Worm (Caenorhabditis elegans) whole organism, L4 larva: Measurements from ENCODE around the gene T01G6.10.

Experiments used
- F26F4.8 ChIP-seq: fragments of 200-800 bp; sonication (Bioruptor generic); conservative IDR thresholded peaks from 2 replicates; pipeline ENCODE4 v1.3.6; 2022; ENCODE audit warnings: missing genetic modification characterization, missing compliant biosample characterization
- F37D6.2 ChIP-seq: sonication (generic microtip); optimal IDR thresholded peaks from 2 replicates; lab custom pipeline; 2016; ENCODE audit warnings: mild to moderate bottlenecking, missing genetic modification characterization, missing compliant biosample characterization
- F49E8.2 ChIP-seq: sonication (generic microtip); optimal IDR thresholded peaks from 2 replicates; lab custom pipeline; 2016; ENCODE audit warnings: missing compliant biosample characterization, mild to moderate bottlenecking, missing genetic modification characterization, borderline replicate concordance
- T20F7.1 ChIP-seq: fragments of 200-800 bp; sonication (Bioruptor generic); optimal IDR thresholded peaks from 2 replicates; lab custom pipeline; 2018; ENCODE audit warnings: mild to moderate bottlenecking, missing genetic modification characterization, missing compliant biosample characterization
- T26A8.4 ChIP-seq: fragments of 200-800 bp; sonication (Bioruptor generic); IDR thresholded peaks from 2 replicates; pipeline ENCODE4 v1.3.6; 2022; ENCODE audit warnings: missing genetic modification characterization, missing compliant biosample characterization
- Y105C5A.15 ChIP-seq: fragments of 200-800 bp; sonication (Bioruptor generic); IDR thresholded peaks from 2 replicates; pipeline ENCODE4 v1.3.6; 2022; ENCODE audit warnings: missing genetic modification characterization, missing compliant biosample characterization
- ZK337.2 ChIP-seq: fragments of 200-800 bp; sonication (Bioruptor generic); IDR thresholded peaks from 2 replicates; pipeline ENCODE4 v1.3.6; 2022; ENCODE audit warnings: missing genetic modification reagents, missing genetic modification characterization, missing compliant biosample characterization
- aha-1 ChIP-seq: fragments of 150-350 bp; peaks from one replicate; lab custom pipeline; 2014; ENCODE audit warnings: missing biosample characterization, missing genetic modification characterization
- aly-2 ChIP-seq: sonication (generic microtip); optimal IDR thresholded peaks from 2 replicates; lab custom pipeline; 2018; ENCODE audit warnings: missing biosample characterization, missing genetic modification characterization
- ceh-32 ChIP-seq: sonication (generic microtip); optimal IDR thresholded peaks from 2 replicates; lab custom pipeline; 2016; ENCODE audit warnings: mild to moderate bottlenecking, missing genetic modification characterization, missing compliant biosample characterization; ENCODE audit not compliant: poor library complexity
- ceh-44 ChIP-seq: fragments of 200-800 bp; sonication (Bioruptor generic); IDR thresholded peaks from 2 replicates; pipeline ENCODE4 v1.3.6; 2022; ENCODE audit warnings: missing genetic modification reagents, missing genetic modification characterization, missing compliant biosample characterization
- ces-1 ChIP-seq: fragments of 150-350 bp; sonication (generic microtip); optimal IDR thresholded peaks from 4 replicates; lab custom pipeline; 2014; ENCODE audit warnings: missing biosample characterization, missing genetic modification reagents, missing genetic modification characterization
- daf-12 ChIP-seq: fragments of 150-350 bp; optimal IDR thresholded peaks from 2 replicates; lab custom pipeline; 2014; ENCODE audit warnings: missing biosample characterization, missing genetic modification reagents, missing genetic modification characterization
- daf-8 ChIP-seq: fragments of 200-800 bp; sonication (Bioruptor generic); IDR thresholded peaks from 2 replicates; pipeline ENCODE4 v1.3.6; 2022; ENCODE audit warnings: missing genetic modification characterization, missing compliant biosample characterization
- dmd-8 ChIP-seq: fragments of 200-800 bp; sonication (Bioruptor generic); IDR thresholded peaks from 2 replicates; pipeline ENCODE4 v1.3.6; 2022; ENCODE audit warnings: missing genetic modification characterization, missing compliant biosample characterization
- dmd-9 ChIP-seq: fragments of 200-800 bp; sonication (Bioruptor generic); IDR thresholded peaks from 2 replicates; pipeline ENCODE4 v1.3.6; 2022; ENCODE audit warnings: missing genetic modification reagents, missing genetic modification characterization, missing compliant biosample characterization
- dve-1 ChIP-seq: sonication (generic microtip); optimal IDR thresholded peaks from 2 replicates; lab custom pipeline; 2017; ENCODE audit warnings: antibody characterized with exemption, mild to moderate bottlenecking, missing genetic modification characterization, missing compliant biosample characterization; ENCODE audit not compliant: insufficient read depth
- fos-1 ChIP-seq: fragments of 150-350 bp; optimal IDR thresholded peaks from 2 replicates; lab custom pipeline; 2014; ENCODE audit warnings: missing biosample characterization, missing genetic modification characterization
- hlh-30 ChIP-seq: sonication (generic microtip); optimal IDR thresholded peaks from 2 replicates; lab custom pipeline; 2017; ENCODE audit warnings: antibody characterized with exemption, mild to moderate bottlenecking, missing genetic modification characterization, missing compliant biosample characterization; ENCODE audit not compliant: insufficient read depth
- hmg-1.1 ChIP-seq: fragments of 200-800 bp; sonication (Bioruptor generic); IDR thresholded peaks from 2 replicates; pipeline ENCODE4 v1.3.6; 2022; ENCODE audit warnings: missing genetic modification reagents, missing genetic modification characterization, missing compliant biosample characterization
- lin-1 ChIP-seq: fragments of 200-800 bp; sonication (Bioruptor generic); IDR thresholded peaks from 2 replicates; pipeline ENCODE4 v1.3.6; 2022; ENCODE audit warnings: missing genetic modification reagents, missing genetic modification characterization, missing compliant biosample characterization
- lin-15B ChIP-seq: fragments of 150-350 bp; sonication (generic microtip); optimal IDR thresholded peaks from 3 replicates; lab custom pipeline; 2014; ENCODE audit warnings: missing biosample characterization, missing genetic modification characterization
- lin-39 ChIP-seq: fragments of 150-350 bp; optimal IDR thresholded peaks from 2 replicates; lab custom pipeline; 2014; ENCODE audit warnings: missing biosample characterization, missing genetic modification reagents, missing genetic modification characterization
- lir-3 ChIP-seq: sonication (generic microtip); optimal IDR thresholded peaks from 2 replicates; lab custom pipeline; 2016; ENCODE audit warnings: mild to moderate bottlenecking, missing genetic modification characterization, missing compliant biosample characterization
- mdt-29 ChIP-seq: fragments of 200-800 bp; sonication (Bioruptor generic); IDR thresholded peaks from 2 replicates; pipeline ENCODE4 v1.3.6; 2022; ENCODE audit warnings: missing genetic modification reagents, missing genetic modification characterization, missing compliant biosample characterization
- mep-1 ChIP-seq: fragments of 150-350 bp; sonication (generic microtip); optimal IDR thresholded peaks from 3 replicates; lab custom pipeline; 2014; ENCODE audit warnings: missing biosample characterization, missing genetic modification characterization
- mxl-3 ChIP-seq: fragments of 200-800 bp; sonication (Bioruptor generic); optimal IDR thresholded peaks from 2 replicates; lab custom pipeline; 2018; ENCODE audit warnings: mild to moderate bottlenecking, missing genetic modification characterization, missing compliant biosample characterization
- nhr-10 ChIP-seq: fragments of 150-350 bp; optimal IDR thresholded peaks from 2 replicates; lab custom pipeline; 2014; ENCODE audit warnings: missing biosample characterization, missing genetic modification characterization
- nhr-102 ChIP-seq: sonication (generic microtip); optimal IDR thresholded peaks from 2 replicates; lab custom pipeline; 2016; ENCODE audit warnings: mild to moderate bottlenecking, missing genetic modification characterization, moderate library complexity, missing compliant biosample characterization
- nhr-28 ChIP-seq: fragments of 150-350 bp; optimal IDR thresholded peaks from 2 replicates; lab custom pipeline; 2014; ENCODE audit warnings: missing biosample characterization, missing genetic modification characterization
- nhr-41 ChIP-seq: fragments of 200-800 bp; sonication (Bioruptor generic); IDR thresholded peaks from 2 replicates; pipeline ENCODE4 v1.3.6; 2022; ENCODE audit warnings: missing genetic modification reagents, missing genetic modification characterization, missing compliant biosample characterization
- nhr-77 ChIP-seq: fragments of 150-350 bp; optimal IDR thresholded peaks from 2 replicates; lab custom pipeline; 2014; ENCODE audit warnings: missing biosample characterization, missing genetic modification characterization
- pha-4 ChIP-seq, 2 experiments: fragments of 150-350 bp in 1 of 2; fragments of 200-800 bp in 1 of 2; sonication (Bioruptor generic) in 1 of 2; IDR thresholded peaks in 1 of 2; optimal IDR thresholded peaks in 1 of 2; 2 replicates each; pipeline versions ENCODE4 v1.3.6 to Lab custom; 2014 to 2022; ENCODE audit warnings: missing genetic modification characterization in 2 of 2, missing genetic modification reagents in 2 of 2, missing biosample characterization in 1 of 2, missing compliant biosample characterization in 1 of 2
- php-3 ChIP-seq: fragments of 200-800 bp; sonication (Bioruptor generic); IDR thresholded peaks from 2 replicates; pipeline ENCODE4 v1.3.6; 2022; ENCODE audit warnings: missing genetic modification reagents, missing genetic modification characterization, missing compliant biosample characterization
- pqm-1 ChIP-seq: sonication (generic microtip); optimal IDR thresholded peaks from 2 replicates; lab custom pipeline; 2017; ENCODE audit warnings: missing biosample characterization, missing genetic modification characterization
- set-16 ChIP-seq: fragments of 200-800 bp; sonication (Bioruptor generic); IDR thresholded peaks from 2 replicates; pipeline ENCODE4 v1.3.6; 2022; ENCODE audit warnings: missing genetic modification reagents, missing genetic modification characterization, missing compliant biosample characterization
- spr-3 ChIP-seq: fragments of 200-800 bp; sonication (Bioruptor generic); optimal IDR thresholded peaks from 2 replicates; lab custom pipeline; 2018; ENCODE audit warnings: mild to moderate bottlenecking, missing genetic modification characterization, missing compliant biosample characterization
- unc-39 ChIP-seq: sonication (generic microtip); optimal IDR thresholded peaks from 2 replicates; lab custom pipeline; 2017; ENCODE audit warnings: missing biosample characterization, missing genetic modification characterization
- unc-62 ChIP-seq, 3 experiments: fragments of 150-350 bp in 1 of 3; sonication (generic microtip); optimal IDR thresholded peaks in 2 of 3; peaks in 1 of 3; 1 replicate in 1 of 3; 2 replicates in 2 of 3; lab custom pipeline; 2014 to 2017; ENCODE audit warnings: missing biosample characterization in 3 of 3, missing genetic modification characterization in 3 of 3, missing genetic modification reagents in 3 of 3, missing genotype in 1 of 3
- vab-7 ChIP-seq: fragments of 200-800 bp; sonication (Bioruptor generic); IDR thresholded peaks from 2 replicates; pipeline ENCODE4 v1.3.6; 2022; ENCODE audit warnings: missing genetic modification reagents, missing genetic modification characterization, missing compliant biosample characterization
- zag-1 ChIP-seq: fragments of 150-350 bp; optimal IDR thresholded peaks from 2 replicates; lab custom pipeline; 2014; ENCODE audit warnings: missing biosample characterization, missing genetic modification characterization
- zip-11 ChIP-seq: fragments of 200-800 bp; sonication (Bioruptor generic); IDR thresholded peaks from 2 replicates; pipeline ENCODE4 v1.3.6; 2022; ENCODE audit warnings: missing genetic modification characterization, missing compliant biosample characterization
- zip-2 ChIP-seq: fragments of 150-350 bp; optimal IDR thresholded peaks from 2 replicates; lab custom pipeline; 2014; ENCODE audit warnings: missing biosample characterization, missing genetic modification characterization

The T01G6.10 gene

DNA sequence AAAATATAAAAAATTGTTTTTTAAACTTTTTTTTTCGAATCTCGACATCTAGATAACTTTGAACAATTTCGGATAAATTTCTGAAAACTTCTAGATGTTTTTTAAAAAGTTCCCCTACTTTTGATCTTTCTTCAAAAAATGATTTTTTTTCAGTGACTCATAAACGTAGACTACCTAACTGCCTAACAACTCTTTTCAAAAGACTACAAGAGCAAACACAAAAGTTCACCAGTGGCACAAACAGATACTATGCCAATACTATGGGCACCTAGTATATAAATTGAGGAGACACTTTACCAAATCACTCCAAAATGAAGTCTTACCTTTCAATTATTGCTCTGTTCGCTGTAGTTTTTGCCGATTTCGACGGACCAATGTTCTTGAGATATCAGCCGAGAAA is 705 bp upstream of the T01G6.10 start, which contains the start of gene srlf-35:
Gene srlf-35 (plus strand): TSS at position 301 of the 400 bp plus-strand sequence.
- no peak for TF ChIP-seq lin-15B
- TF ChIP-seq pqm-1 (tag; lab: Kevin White, UChicago), result no peak
- no peak for TF ChIP-seq dmd-8 (GFP tag; lab: Robert Waterston, UW)
- no peak for TF ChIP-seq zag-1 (tag; lab: Kevin White, UChicago)
- TF ChIP-seq lir-3 (tag; lab: Kevin White, UChicago), result no peak
- no peak for TF ChIP-seq unc-62 (GFP tag; optimal IDR thresholded peaks at IDR 0.05 in 1 of 2; lab: Kevin White, UChicago)
- TF ChIP-seq unc-62 (tag; optimal IDR thresholded peaks at IDR 0.05; lab: Kevin White, UChicago), result no peak
- no peak for TF ChIP-seq mxl-3
- no peak for TF ChIP-seq T20F7.1 (GFP tag; lab: Kevin White, UChicago)
- no peak for TF ChIP-seq daf-12
- TF ChIP-seq hlh-30 (tag; lab: Kevin White, UChicago), result no peak
- no peak for TF ChIP-seq T26A8.4 (GFP tag; lab: Robert Waterston, UW)
- TF ChIP-seq ceh-44 (GFP tag; lab: Robert Waterston, UW), result no peak
- no peak for TF ChIP-seq daf-8 (GFP tag; lab: Robert Waterston, UW)
- no peak for TF ChIP-seq nhr-41 (GFP tag; lab: Robert Waterston, UW)
- no peak for TF ChIP-seq nhr-28 (tag; lab: Kevin White, UChicago)
- TF ChIP-seq spr-3 (GFP tag; lab: Kevin White, UChicago), result no peak
- TF ChIP-seq vab-7 (GFP tag; lab: Robert Waterston, UW), result no peak
- TF ChIP-seq, all 104 proteins: peak for 0

DNA sequence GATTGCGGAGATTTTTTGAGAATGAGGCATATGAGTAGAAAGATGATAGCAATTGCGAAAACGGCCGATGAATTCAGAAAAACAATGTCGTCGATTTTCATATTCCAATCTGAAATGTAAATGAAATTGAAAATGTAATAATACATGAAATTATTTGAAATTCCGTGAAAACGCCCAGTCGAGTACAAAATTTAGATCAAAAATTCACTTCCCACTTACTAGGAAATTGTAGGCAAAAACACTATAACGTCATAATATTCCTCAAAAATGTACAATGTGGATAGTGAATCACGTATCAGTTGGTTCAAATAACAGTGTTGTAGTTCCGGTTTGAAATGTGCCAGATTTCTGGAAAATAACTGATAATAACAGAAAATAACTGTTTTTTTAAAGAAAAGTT is 1.8 kb downstream of the T01G6.10 start, which contains the start of gene str-256:
Gene str-256 (minus strand): TSS at position 101 of the 400 bp plus-strand sequence.
- TF ChIP-seq F26F4.8 (GFP tag; lab: Robert Waterston, UW), result no peak

DNA sequence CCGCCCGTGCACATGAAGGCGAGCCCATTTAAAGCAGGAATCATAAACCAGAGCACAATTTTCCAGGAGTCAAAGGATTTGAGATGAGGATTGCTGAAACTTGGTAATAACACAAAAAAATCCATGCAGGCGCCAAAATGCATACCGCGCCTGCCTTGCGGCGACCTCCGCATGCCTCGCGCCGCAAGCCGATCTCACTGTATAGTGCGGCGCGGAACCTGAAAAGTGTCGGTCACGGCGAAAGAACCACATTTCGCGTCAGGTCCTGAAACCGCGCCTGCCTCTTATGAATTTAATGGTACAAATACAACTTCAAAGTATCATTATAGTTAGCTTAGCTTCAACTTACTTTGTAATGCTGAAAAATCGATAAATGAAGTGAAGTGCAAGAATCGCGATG is 2.5 kb downstream of the T01G6.10 start:
- no peak for TF ChIP-seq hmg-1.1
- no peak for TF ChIP-seq mdt-29
- TF ChIP-seq zip-2 (tag; lab: Kevin White, UChicago), result no peak
- TF ChIP-seq set-16 (GFP tag; lab: Robert Waterston, UW), result peak; percentile 54; the same call in 1 of the 2 replicates
- TF ChIP-seq ZK337.2 (GFP tag; lab: Robert Waterston, UW), result no peak

DNA sequence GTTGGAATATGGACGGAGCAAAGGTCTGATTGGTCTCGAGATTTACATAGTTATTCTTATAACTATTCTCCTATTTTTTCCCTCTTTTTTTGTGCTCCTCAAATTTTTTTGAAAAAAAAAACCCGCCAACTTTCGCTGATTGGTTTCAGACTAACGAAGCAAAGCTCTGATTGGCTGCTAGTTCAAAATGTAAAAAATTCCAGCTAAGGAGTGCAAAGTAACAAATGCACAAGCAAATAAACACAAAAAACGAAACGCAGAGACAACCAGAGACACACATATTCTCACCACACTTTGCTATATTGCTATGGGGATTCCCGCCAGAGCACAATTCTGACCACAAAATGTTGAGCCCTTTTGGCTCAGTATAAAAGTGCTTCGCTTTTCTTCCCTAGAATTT is 5.6 kb downstream of the T01G6.10 start, which contains the start of gene T01G6.1:
Gene T01G6.1 (plus strand): TSS at position 301 of the 400 bp plus-strand sequence.
- TF ChIP-seq aha-1, result peak; percentile 22
- no peak for TF ChIP-seq dmd-9
- TF ChIP-seq, all 104 proteins: peak for 1

DNA sequence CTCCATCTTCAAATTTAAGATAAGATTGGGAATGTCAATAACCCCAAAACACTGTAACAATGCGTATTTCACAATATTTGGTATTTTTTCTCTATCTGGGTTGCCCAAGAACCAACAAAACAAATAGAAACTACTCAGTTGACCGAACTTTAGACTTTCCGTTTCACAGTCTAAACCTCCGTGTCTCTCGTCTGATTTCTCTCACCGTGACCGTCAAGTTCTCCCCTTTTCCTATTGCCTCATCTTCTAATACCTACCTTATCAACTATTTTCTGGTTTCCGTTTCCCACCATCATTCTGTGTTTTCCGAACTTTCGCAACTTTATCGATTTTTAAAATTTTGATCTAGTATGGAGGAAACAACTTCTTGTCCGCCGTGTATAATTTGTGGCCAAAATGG is 8.7 kb downstream of the T01G6.10 start, which contains the start of gene nhr-131:
Gene nhr-131 (plus strand): TSS at position 87 of the 400 bp plus-strand sequence.
- TF ChIP-seq Y105C5A.15, result no peak
- no peak for TF ChIP-seq mxl-3
- no peak for TF ChIP-seq dmd-8 (GFP tag; lab: Robert Waterston, UW)
- no peak for TF ChIP-seq vab-7 (GFP tag; lab: Robert Waterston, UW)
- TF ChIP-seq ceh-32, result no peak
- no peak for TF ChIP-seq F26F4.8 (GFP tag; lab: Robert Waterston, UW)
- peak; percentile 38 for TF ChIP-seq nhr-77 (tag; lab: Kevin White, UChicago)
- TF ChIP-seq F37D6.2 (tag; lab: Kevin White, UChicago), result no peak
- no peak for TF ChIP-seq zip-11 (GFP tag; lab: Robert Waterston, UW)
- TF ChIP-seq fos-1 (tag; lab: Kevin White, UChicago), result no peak
- no peak for TF ChIP-seq nhr-10 (tag; lab: Kevin White, UChicago)
- no peak for TF ChIP-seq aly-2
- TF ChIP-seq set-16 (GFP tag; lab: Robert Waterston, UW), result no peak
- peak; percentile 36 for TF ChIP-seq nhr-102
- TF ChIP-seq lin-39 (tag; lab: Kevin White, UChicago), result no peak
- TF ChIP-seq unc-39 (tag; lab: Kevin White, UChicago), result no peak
- TF ChIP-seq lin-1 (GFP tag; lab: Robert Waterston, UW), result peak; percentile 58; the same call in 1 of the 2 replicates
- TF ChIP-seq hlh-30 (tag; lab: Kevin White, UChicago), result no peak
- TF ChIP-seq pha-4 (GFP tag; IDR thresholded peaks at IDR 0.05; lab: Robert Waterston, UW), result no peak
- no peak for TF ChIP-seq pha-4 (tag; optimal IDR thresholded peaks at IDR 0.05; lab: Kevin White, UChicago)
- TF ChIP-seq php-3 (GFP tag; lab: Robert Waterston, UW), result no peak
- TF ChIP-seq pqm-1 (tag; lab: Kevin White, UChicago), result peak; percentile 62
- no peak for TF ChIP-seq ceh-44 (GFP tag; lab: Robert Waterston, UW)
- TF ChIP-seq ces-1, result no peak
- peak; percentile 71 for TF ChIP-seq dve-1 (tag; lab: Kevin White, UChicago)
- no peak for TF ChIP-seq mep-1 (tag; lab: Kevin White, UChicago)
- no peak for TF ChIP-seq F49E8.2 (tag; lab: Kevin White, UChicago)
